Fruit fly (Drosophila melanogaster): ENCODE measurements around the gene CG9008.

Gene CG9008

dm6 chr2L:13780109-13780947, at the start of gene CG9008, which contains the start of gene p38b:
CG9008 (minus strand) TSS chr2L:13780165.
p38b (plus strand) TSS chr2L:13780689.
- no peak for TF ChIP-seq usp (GFP tag; optimal IDR thresholded peaks at IDR 0.05)
- no peak for TF ChIP-seq dmrt93B (GFP tag; optimal IDR thresholded peaks at IDR 0.05)
- TF ChIP-seq br (GFP tag; optimal IDR thresholded peaks at IDR 0.05): peak; percentile 42
- no peak for TF ChIP-seq Dfd (GFP tag; optimal IDR thresholded peaks at IDR 0.05)
- TF ChIP-seq lola (GFP tag; optimal IDR thresholded peaks at IDR 0.05): no peak
- no peak for TF ChIP-seq Hr78 (GFP tag; optimal IDR thresholded peaks at IDR 0.05)
- peak; percentile 93 for TF ChIP-seq Sp1 (GFP tag; optimal IDR thresholded peaks at IDR 0.05)
- peak; percentile 58 for TF ChIP-seq rgr (GFP tag; optimal IDR thresholded peaks at IDR 0.05)
- peak; percentile 84 for TF ChIP-seq psq (GFP tag; optimal IDR thresholded peaks at IDR 0.05)
- TF ChIP-seq CrebA (GFP tag; optimal IDR thresholded peaks at IDR 0.05; ENCODE audit: borderline replicate concordance): no peak
- no peak for TF ChIP-seq brk (GFP tag; optimal IDR thresholded peaks at IDR 0.05)
- TF ChIP-seq tai (GFP tag; optimal IDR thresholded peaks at IDR 0.05): no peak
- peak; percentile 23 for TF ChIP-seq Rel (GFP tag; optimal IDR thresholded peaks at IDR 0.05)
- peak; percentile 8 for TF ChIP-seq Rel (tag; optimal IDR thresholded peaks at IDR 0.05)
- no peak for TF ChIP-seq Myc (optimal IDR thresholded peaks at IDR 0.05)
- TF ChIP-seq CG9705 (GFP tag; optimal IDR thresholded peaks at IDR 0.05): peak; percentile 65
- peak in 1 of 2 experiments; percentile 87 for TF ChIP-seq foxo (GFP tag; optimal IDR thresholded peaks at IDR 0.05)
- TF ChIP-seq sv (GFP tag; optimal IDR thresholded peaks at IDR 0.05): peak; percentile 65
- TF ChIP-seq Abd-B (GFP tag; optimal IDR thresholded peaks at IDR 0.05): no peak
- TF ChIP-seq Dif (GFP tag; optimal IDR thresholded peaks at IDR 0.05; ENCODE audit: partially characterized antibody): no peak
- no peak for TF ChIP-seq N (GFP tag; optimal IDR thresholded peaks at IDR 0.05)
- no peak for TF ChIP-seq pan (optimal IDR thresholded peaks at IDR 0.05)
- peak; percentile 79 for TF ChIP-seq sage (GFP tag; optimal IDR thresholded peaks at IDR 0.05)
- peak; percentile 78 for TF ChIP-seq fru (GFP tag; optimal IDR thresholded peaks at IDR 0.05)
- TF ChIP-seq ey (GFP tag; optimal IDR thresholded peaks at IDR 0.05): peak; percentile 26
- TF ChIP-seq HLH106 (tag; optimal IDR thresholded peaks at IDR 0.05): peak; percentile 89
- TF ChIP-seq Vsx2 (GFP tag; optimal IDR thresholded peaks at IDR 0.05; ENCODE audit: partially characterized antibody): no peak
- peak; percentile 39 for TF ChIP-seq CG32264 (GFP tag; optimal IDR thresholded peaks at IDR 0.05)
- no peak for TF ChIP-seq Jra (GFP tag; optimal IDR thresholded peaks at IDR 0.05)
- peak; percentile 57 for TF ChIP-seq jim (GFP tag; optimal IDR thresholded peaks at IDR 0.05)
- TF ChIP-seq dsf (GFP tag; optimal IDR thresholded peaks at IDR 0.05; ENCODE audit: borderline replicate concordance): peak; percentile 18
- TF ChIP-seq Hnf4 (GFP tag; optimal IDR thresholded peaks at IDR 0.05): peak; percentile 39
- TF ChIP-seq Hr83 (GFP tag; optimal IDR thresholded peaks at IDR 0.05; ENCODE audit: poor library complexity, severe bottlenecking): peak; percentile 74
- TF ChIP-seq h (GFP tag; optimal IDR thresholded peaks at IDR 0.05): peak; percentile 69
- peak; percentile 86 for TF ChIP-seq woc (GFP tag; optimal IDR thresholded peaks at IDR 0.05)
- TF ChIP-seq Mio (GFP tag; optimal IDR thresholded peaks at IDR 0.05): no peak
- no peak for TF ChIP-seq dl (GFP tag; optimal IDR thresholded peaks at IDR 0.05; ENCODE audit: insufficient read depth in 1 of 2, partially characterized antibody in 2 of 2)
- TF ChIP-seq OdsH (GFP tag; optimal IDR thresholded peaks at IDR 0.05): peak; percentile 76
- no peak for TF ChIP-seq GATAd (GFP tag; optimal IDR thresholded peaks at IDR 0.05)

- TF ChIP-seq Rel (GFP tag; optimal IDR thresholded peaks at IDR 0.05) (no peak), Rel (tag; optimal IDR thresholded peaks at IDR 0.05) (peak; percentile 58), Jra (GFP tag; optimal IDR thresholded peaks at IDR 0.05) (no peak)
Measured at dm6 chr2L:13829540-13829939, 49.6 kb upstream of the CG9008 start, which contains the start of the genes Arpc1 and Orc5. Arpc1 (minus strand) TSS chr2L:13829741. Orc5 (plus strand) TSS chr2L:13829837.
